Worm (Caenorhabditis elegans) whole organism, L3 larva: ENCODE measurements around the gene cutl-17.

ENCODE experiments used
- ama-1 ChIP-seq: fragments of 150-350 bp; optimal IDR thresholded peaks from 2 replicates; lab custom pipeline; 2018
- ceh-28 ChIP-seq: fragments of 150-350 bp; optimal IDR thresholded peaks from 2 replicates; lab custom pipeline; 2014; ENCODE audit warnings: missing biosample characterization, missing genetic modification reagents, missing genetic modification characterization
- elt-2 ChIP-seq: sonication (generic microtip); optimal IDR thresholded peaks from 2 replicates; lab custom pipeline; 2016; ENCODE audit warnings: missing genetic modification reagents, mild to moderate bottlenecking, missing genetic modification characterization, missing compliant biosample characterization
- eor-1 ChIP-seq, 2 experiments: fragments of 150-350 bp; optimal IDR thresholded peaks; 2 replicates each; lab custom pipeline; 2014 to 2018; ENCODE audit warnings: missing biosample characterization in 2 of 2, missing genetic modification characterization in 2 of 2
- fkh-2 ChIP-seq: fragments of 150-350 bp; optimal IDR thresholded peaks from 2 replicates; lab custom pipeline; 2014; ENCODE audit warnings: missing biosample characterization, missing genetic modification reagents, missing genetic modification characterization
- lin-15B ChIP-seq: fragments of 150-350 bp; optimal IDR thresholded peaks from 2 replicates; lab custom pipeline; 2014; ENCODE audit warnings: missing biosample characterization, missing genetic modification characterization
- nfya-1 ChIP-seq: sonication (generic microtip); optimal IDR thresholded peaks from 2 replicates; lab custom pipeline; 2017; ENCODE audit warnings: missing genetic modification characterization, mild to moderate bottlenecking, missing compliant biosample characterization, antibody characterized with exemption, moderate library complexity; ENCODE audit not compliant: insufficient read depth
- nhr-67 ChIP-seq: fragments of 150-350 bp; optimal IDR thresholded peaks from 2 replicates; lab custom pipeline; 2014; ENCODE audit warnings: missing biosample characterization, missing genetic modification characterization
- pha-4 ChIP-seq: fragments of 150-350 bp; optimal IDR thresholded peaks from 2 replicates; lab custom pipeline; 2014; ENCODE audit warnings: missing biosample characterization, missing genetic modification reagents, missing genetic modification characterization
- pqm-1 ChIP-seq: fragments of 150-350 bp; optimal IDR thresholded peaks from 2 replicates; lab custom pipeline; 2017; ENCODE audit warnings: missing biosample characterization, missing genetic modification characterization, inconsistent platforms
- zag-1 ChIP-seq: fragments of 150-350 bp; optimal IDR thresholded peaks from 2 replicates; lab custom pipeline; 2014; ENCODE audit warnings: missing biosample characterization, missing genetic modification characterization

The cutl-17 gene

ce11 chrIV:9403761-9404420 lies 53.4 kb downstream of the cutl-17 start:
- TF ChIP-seq ceh-28 (tag; lab: Kevin White, UChicago) (peak; percentile 67), lin-15B (tag; lab: Kevin White, UChicago) (peak; percentile 16), nhr-67 (tag; lab: Kevin White, UChicago) (no peak), eor-1 (tag; optimal IDR thresholded peaks at IDR 0.05; lab: Kevin White, UChicago) (no peak), nfya-1 (no peak), zag-1 (tag; lab: Kevin White, UChicago) (no peak)

ce11 chrIV:9401715-9402114 lies 55.6 kb downstream of the cutl-17 start, which contains the start of gene F56D5.6:
TSS of gene F56D5.6 (plus strand) at chrIV:9401922.
- TF ChIP-seq fkh-2 (tag; lab: Kevin White, UChicago) = no peak
- peak; percentile 69 for TF ChIP-seq pha-4
- no peak for TF ChIP-seq ama-1
- peak; percentile 81 for TF ChIP-seq elt-2 (tag; lab: Kevin White, UChicago)
- TF ChIP-seq pqm-1 (tag; lab: Kevin White, UChicago) = peak; percentile 75
- no peak for TF ChIP-seq ceh-28 (tag; lab: Kevin White, UChicago)
